Worm (Caenorhabditis elegans): Measurements from ENCODE around the gene ZK470.2.

- TF ChIP-seq elt-3 (tag; optimal IDR thresholded peaks at IDR 0.05) (no peak), nhr-12 (tag; optimal IDR thresholded peaks at IDR 0.05) (no peak)
Observed at ce11 chrX:4148449-4149031, 13.6 kb downstream of the ZK470.2 start.
